Worm (Caenorhabditis elegans) whole organism, early embryonic: ENCODE measurements around the gene icd-1.

ENCODE experiments used
- ama-1 ChIP-seq: fragments of 150-350 bp; optimal IDR thresholded peaks from 2 replicates; lab custom pipeline; 2014
- ceh-13 ChIP-seq: fragments of 200-800 bp; sonication (Bioruptor generic); optimal IDR thresholded peaks from 2 replicates; lab custom pipeline; 2018; ENCODE audit warnings: mild to moderate bottlenecking, missing genetic modification characterization, missing compliant biosample characterization
- flt-1 ChIP-seq: fragments of 200-800 bp; sonication (Bioruptor generic); IDR thresholded peaks from 2 replicates; pipeline ENCODE4 v1.3.6; 2022; ENCODE audit warnings: missing genetic modification characterization, missing compliant biosample characterization

DNA sequence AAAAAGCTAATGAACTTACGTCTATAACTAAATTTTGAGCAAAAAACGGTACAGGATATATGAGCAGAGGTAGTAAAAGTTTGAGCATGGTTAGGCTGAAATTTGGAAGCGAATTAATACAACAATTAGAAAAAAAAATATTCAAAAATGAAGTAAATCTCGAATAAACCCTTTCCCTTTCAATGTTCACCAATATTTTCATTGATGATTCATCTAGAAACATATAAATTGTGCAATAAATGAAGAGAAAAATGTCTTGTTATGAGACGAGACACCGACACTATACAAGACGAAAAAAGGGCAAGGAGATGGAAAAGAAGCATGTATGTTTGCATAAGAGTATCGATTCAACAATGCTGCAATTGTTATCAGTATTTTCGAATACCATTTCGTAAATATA lies 36.8 kb upstream of the icd-1 start, which contains the start of gene F54H5.14:
- TF ChIP-seq ama-1 (lab: Kevin White, UChicago) (no peak), flt-1 (GFP tag; lab: Robert Waterston, UW) (no peak), ceh-13 (GFP tag; lab: Kevin White, UChicago) (no peak)
